Worm (Caenorhabditis elegans) whole organism, L1 larva: ENCODE results near the gene W05E10.1.

Experiments used
- ama-1 ChIP-seq: fragments of 150-350 bp; optimal IDR thresholded peaks from 2 replicates; lab custom pipeline; 2014
- blmp-1 ChIP-seq: fragments of 150-350 bp; optimal IDR thresholded peaks from 2 replicates; lab custom pipeline; 2014; ENCODE audit warnings: missing biosample characterization, missing genetic modification characterization
- ceh-88 ChIP-seq: fragments of 200-800 bp; sonication (Bioruptor generic); IDR thresholded peaks from 2 replicates; pipeline ENCODE4 v1.3.6; 2022; ENCODE audit warnings: missing genetic modification characterization, missing compliant biosample characterization
- ceh-90 ChIP-seq: sonication (generic microtip); optimal IDR thresholded peaks from 2 replicates; lab custom pipeline; 2016; ENCODE audit warnings: missing genetic modification characterization, missing compliant biosample characterization
- dpl-1 ChIP-seq, 3 experiments: fragments of 150-350 bp in 2 of 3; sonication (generic microtip) in 1 of 3; optimal IDR thresholded peaks; 2 replicates each; lab custom pipeline; 2014 to 2017; ENCODE audit warnings: missing biosample characterization in 3 of 3, missing genetic modification characterization in 3 of 3, missing genetic modification reagents in 3 of 3
- efl-1 ChIP-seq, 4 experiments: fragments of 150-350 bp; optimal IDR thresholded peaks in 3 of 4; peaks in 1 of 4; 1 replicate in 1 of 4; 2 replicates in 3 of 4; lab custom pipeline; 2014; ENCODE audit warnings: missing biosample characterization in 2 of 4, missing genetic modification characterization in 2 of 4, missing genetic modification reagents in 2 of 4
- egl-27 ChIP-seq, 2 experiments: fragments of 150-350 bp in 1 of 2; sonication (generic microtip); optimal IDR thresholded peaks; 3 replicates each; lab custom pipeline; 2017 to 2018; ENCODE audit warnings: missing biosample characterization in 2 of 2, missing genetic modification characterization in 2 of 2, missing genetic modification reagents in 2 of 2
- elt-2 ChIP-seq: sonication (generic microtip); optimal IDR thresholded peaks from 2 replicates; lab custom pipeline; 2016; ENCODE audit warnings: missing genetic modification characterization, mild to moderate bottlenecking, inconsistent platforms, missing compliant biosample characterization, missing genetic modification reagents
- elt-3 ChIP-seq, 6 experiments: fragments of 150-350 bp in 1 of 6; sonication (generic microtip); optimal IDR thresholded peaks; 2 replicates each; lab custom pipeline; 2017 to 2018; ENCODE audit warnings: missing biosample characterization in 6 of 6, missing genetic modification characterization in 6 of 6, inconsistent platforms in 1 of 6
- fkh-10 ChIP-seq: sonication (generic microtip); optimal IDR thresholded peaks from 2 replicates; lab custom pipeline; 2017; ENCODE audit warnings: missing biosample characterization, missing genetic modification reagents, missing genetic modification characterization
- fkh-4 ChIP-seq: sonication (generic microtip); optimal IDR thresholded peaks from 2 replicates; lab custom pipeline; 2016; ENCODE audit warnings: missing compliant biosample characterization, missing genetic modification characterization, borderline replicate concordance
- fos-1 ChIP-seq: fragments of 150-350 bp; optimal IDR thresholded peaks from 2 replicates; lab custom pipeline; 2014; ENCODE audit warnings: missing biosample characterization, missing genetic modification characterization
- grh-1 ChIP-seq: fragments of 200-800 bp; sonication (Bioruptor generic); IDR thresholded peaks from 2 replicates; pipeline ENCODE4 v1.3.6; 2022; ENCODE audit warnings: missing genetic modification reagents, missing genetic modification characterization, missing compliant biosample characterization
- hlh-17 ChIP-seq: fragments of 200-800 bp; sonication (Bioruptor generic); optimal IDR thresholded peaks from 2 replicates; lab custom pipeline; 2018; ENCODE audit warnings: missing genetic modification characterization, mild to moderate bottlenecking, missing compliant biosample characterization, moderate library complexity, borderline replicate concordance
- hpl-2 ChIP-seq: fragments of 150-350 bp; optimal IDR thresholded peaks from 2 replicates; lab custom pipeline; 2014; ENCODE audit warnings: missing biosample characterization, missing genetic modification reagents, missing genetic modification characterization
- irx-1 ChIP-seq: sonication (generic microtip); optimal IDR thresholded peaks from 2 replicates; lab custom pipeline; 2016; ENCODE audit warnings: missing genetic modification characterization, missing compliant biosample characterization
- isw-1 ChIP-seq: fragments of 200-800 bp; sonication (Bioruptor generic); IDR thresholded peaks from 2 replicates; pipeline ENCODE4 v1.3.6; 2022; ENCODE audit warnings: missing genetic modification characterization, missing compliant biosample characterization
- lin-14 ChIP-seq: fragments of 200-800 bp; sonication (Bioruptor generic); optimal IDR thresholded peaks from 2 replicates; lab custom pipeline; 2018; ENCODE audit warnings: mild to moderate bottlenecking, missing genetic modification characterization, moderate library complexity, missing compliant biosample characterization
- lin-35 ChIP-seq, 2 experiments: fragments of 150-350 bp; optimal IDR thresholded peaks; 2 replicates each; lab custom pipeline; 2014; ENCODE audit warnings: missing biosample characterization in 2 of 2, missing genetic modification characterization in 2 of 2, missing genetic modification reagents in 2 of 2
- lsy-2 ChIP-seq, 2 experiments: fragments of 150-350 bp; optimal IDR thresholded peaks; 2 replicates each; lab custom pipeline; 2014; ENCODE audit warnings: missing biosample characterization in 2 of 2, missing genetic modification characterization in 2 of 2
- mdl-1 ChIP-seq, 2 experiments: fragments of 150-350 bp; optimal IDR thresholded peaks; 2 replicates each; lab custom pipeline; 2014 to 2017; ENCODE audit warnings: missing biosample characterization in 2 of 2, missing genetic modification characterization in 2 of 2, inconsistent platforms in 1 of 2
- mep-1 ChIP-seq: fragments of 150-350 bp; optimal IDR thresholded peaks from 2 replicates; lab custom pipeline; 2014; ENCODE audit warnings: missing biosample characterization, missing genetic modification characterization
- nhr-20 ChIP-seq: sonication (generic microtip); optimal IDR thresholded peaks from 2 replicates; lab custom pipeline; 2016; ENCODE audit warnings: mild to moderate bottlenecking, missing genetic modification characterization, missing compliant biosample characterization
- nhr-47 ChIP-seq: sonication (generic microtip); optimal IDR thresholded peaks from 2 replicates; lab custom pipeline; 2016; ENCODE audit warnings: mild to moderate bottlenecking, missing genetic modification characterization, moderate library complexity, missing compliant biosample characterization
- nhr-71 ChIP-seq: sonication (generic microtip); optimal IDR thresholded peaks from 2 replicates; lab custom pipeline; 2016; ENCODE audit warnings: mild to moderate bottlenecking, missing genetic modification characterization, moderate library complexity, missing compliant biosample characterization
- nhr-85 ChIP-seq: sonication (generic microtip); peaks from one replicate; lab custom pipeline; 2016; ENCODE audit warnings: missing genetic modification characterization, inconsistent platforms, missing compliant biosample characterization
- nhr-90 ChIP-seq: sonication (generic microtip); optimal IDR thresholded peaks from 2 replicates; lab custom pipeline; 2016; ENCODE audit warnings: mild to moderate bottlenecking, missing genetic modification characterization, missing compliant biosample characterization; ENCODE audit not compliant: poor library complexity
- rnt-1 ChIP-seq: sonication (generic microtip); optimal IDR thresholded peaks from 2 replicates; lab custom pipeline; 2016; ENCODE audit warnings: mild to moderate bottlenecking, missing genetic modification characterization, moderate library complexity, missing compliant biosample characterization
- snu-23 ChIP-seq: sonication (generic microtip); optimal IDR thresholded peaks from 2 replicates; lab custom pipeline; 2016; ENCODE audit warnings: missing genetic modification characterization, missing compliant biosample characterization
- sup-37 ChIP-seq: fragments of 200-800 bp; sonication (Bioruptor generic); optimal IDR thresholded peaks from 2 replicates; lab custom pipeline; 2018; ENCODE audit warnings: mild to moderate bottlenecking, missing genetic modification characterization, missing compliant biosample characterization
- tbx-2 ChIP-seq: sonication (generic microtip); optimal IDR thresholded peaks from 2 replicates; lab custom pipeline; 2016; ENCODE audit warnings: missing genetic modification characterization, missing compliant biosample characterization
- unc-62 ChIP-seq: fragments of 150-350 bp; optimal IDR thresholded peaks from 2 replicates; lab custom pipeline; 2014; ENCODE audit warnings: missing biosample characterization, missing genetic modification reagents, missing genetic modification characterization
- unc-86 ChIP-seq: sonication (generic microtip); optimal IDR thresholded peaks from 2 replicates; lab custom pipeline; 2016; ENCODE audit warnings: missing genetic modification characterization, missing compliant biosample characterization
- unc-98 ChIP-seq: fragments of 200-800 bp; sonication (Bioruptor generic); IDR thresholded peaks from 2 replicates; pipeline ENCODE4 v1.3.6; 2022; ENCODE audit warnings: missing genetic modification characterization, missing compliant biosample characterization
- xbp-1 ChIP-seq: sonication (generic microtip); optimal IDR thresholded peaks from 2 replicates; lab custom pipeline; 2016; ENCODE audit warnings: missing genetic modification characterization, missing compliant biosample characterization

The W05E10.1 gene

DNA sequence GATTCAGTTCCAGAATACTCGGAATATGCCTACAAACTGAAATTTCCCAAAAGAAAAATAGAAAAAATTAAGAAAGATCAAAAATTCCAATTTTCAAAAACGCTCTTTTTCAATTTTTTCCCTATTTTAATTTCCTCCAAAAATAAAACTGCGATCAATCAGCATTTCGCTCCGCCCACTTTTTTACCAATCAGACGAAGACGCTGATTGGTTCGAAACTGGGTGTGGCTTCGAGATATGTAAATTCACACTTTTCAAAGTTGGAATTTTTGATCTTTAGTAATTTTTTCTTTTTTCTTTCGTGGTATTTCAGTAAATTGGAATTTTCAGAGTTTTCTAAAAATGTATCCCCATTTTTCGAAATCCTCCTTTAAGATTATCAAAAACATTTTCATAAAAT, 14.5 kb downstream of the W05E10.1 start:
- TF ChIP-seq dpl-1 (GFP tag; optimal IDR thresholded peaks at IDR 0.05; lab: Kevin White, UChicago) (no peak), xbp-1 (tag; lab: Kevin White, UChicago) (no peak), egl-27 (tag; optimal IDR thresholded peaks at IDR 0.05; lab: Kevin White, UChicago) (no peak), nhr-47 (tag; lab: Kevin White, UChicago) (no peak), unc-86 (tag; lab: Kevin White, UChicago) (no peak)

ce11 chrV:11676498-11676897, 15.0 kb downstream of the W05E10.1 start:
- TF ChIP-seq lin-14 (GFP tag; lab: Kevin White, UChicago) (peak; percentile 35), blmp-1 (tag; lab: Kevin White, UChicago) (peak; percentile 57), nhr-71 (peak; percentile 37), elt-3 (tag; optimal IDR thresholded peaks at IDR 0.05; lab: Kevin White, UChicago) (peak in 2 of 6 experiments; percentile 20 to 52), ama-1 (lab: Kevin White, UChicago) (no peak), nhr-20 (peak; percentile 11), nhr-85 (tag; lab: Kevin White, UChicago) (peak; percentile 78), hpl-2 (no peak), snu-23 (GFP tag; lab: Kevin White, UChicago) (peak; percentile 2), sup-37 (GFP tag; lab: Kevin White, UChicago) (no peak), efl-1 (optimal IDR thresholded peaks at IDR 0.05; lab: Kevin White, UChicago) (no peak), efl-1 (GFP tag; optimal IDR thresholded peaks at IDR 0.05 in 1 of 2; lab: Kevin White, UChicago) (peak in 1 of 2 experiments; percentile 9), mdl-1 (tag; optimal IDR thresholded peaks at IDR 0.05; lab: Kevin White, UChicago) (peak in 1 of 2 experiments; percentile 4)

DNA sequence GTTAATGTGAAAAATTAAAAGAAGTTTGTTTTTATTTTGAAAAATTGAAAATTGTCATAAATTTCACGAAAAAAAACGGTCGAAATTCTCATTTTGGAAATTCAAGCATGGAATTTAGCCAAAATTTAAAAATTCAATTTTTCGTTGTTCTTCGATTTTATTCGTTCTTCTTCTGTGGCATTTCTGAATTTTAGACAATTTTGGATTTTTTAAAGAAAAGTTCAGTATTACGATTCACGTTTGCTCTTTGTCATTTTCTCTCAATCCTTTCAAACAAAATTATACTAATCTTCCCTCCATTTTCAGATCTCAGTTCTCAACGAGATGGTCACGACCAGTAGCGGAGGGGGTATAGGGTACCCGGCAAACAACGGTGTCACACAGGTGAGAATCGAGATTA, 15.9 kb downstream of the W05E10.1 start, which contains the start of gene ape-1:
TSS of gene ape-1 (plus strand) at position 301 of the 400 bp plus-strand sequence.
- no peak for TF ChIP-seq unc-86 (tag; lab: Kevin White, UChicago)

ce11 chrV:11674594-11675579, 16.6 kb downstream of the W05E10.1 start:
- TF ChIP-seq elt-3 (tag; optimal IDR thresholded peaks at IDR 0.05; lab: Kevin White, UChicago) = peak in 3 of 6 experiments; percentile 14 to 46 (median 17)
- TF ChIP-seq nhr-85 (tag; lab: Kevin White, UChicago) = peak; percentile 89
- peak; percentile 40 for TF ChIP-seq elt-2 (tag; lab: Kevin White, UChicago)
- TF ChIP-seq grh-1 (GFP tag; lab: Robert Waterston, UW) = 0 out of 2 replicates have a peak, but pooled peaks have one; percentile 11
- TF ChIP-seq nhr-20 = peak; percentile 22
- no peak for TF ChIP-seq ama-1 (lab: Kevin White, UChicago)
- no peak for TF ChIP-seq ceh-90
- TF ChIP-seq nhr-71 = peak; percentile 33
- TF ChIP-seq hlh-17 (GFP tag; lab: Kevin White, UChicago) = no peak
- no peak for TF ChIP-seq fos-1 (tag; lab: Kevin White, UChicago)
- no peak for TF ChIP-seq efl-1 (optimal IDR thresholded peaks at IDR 0.05; lab: Kevin White, UChicago)
- TF ChIP-seq efl-1 (GFP tag; optimal IDR thresholded peaks at IDR 0.05 in 1 of 2; lab: Kevin White, UChicago) = peak in 1 of 2 experiments; percentile 26
- peak; percentile 3 for TF ChIP-seq irx-1 (tag; lab: Kevin White, UChicago)
- peak; percentile 72 for TF ChIP-seq fkh-10
- TF ChIP-seq tbx-2 = peak; percentile 5
- TF ChIP-seq lin-14 (GFP tag; lab: Kevin White, UChicago) = peak; percentile 57
- peak; percentile 70 for TF ChIP-seq blmp-1 (tag; lab: Kevin White, UChicago)

ce11 chrV:11673746-11674365, 17.6 kb downstream of the W05E10.1 start:
- TF ChIP-seq mep-1 (peak; percentile 48), ceh-88 (GFP tag; lab: Robert Waterston, UW) (no peak), lsy-2 (tag; optimal IDR thresholded peaks at IDR 0.05; lab: Kevin White, UChicago) (peak in 1 of 2 experiments; percentile 2), dpl-1 (GFP tag; optimal IDR thresholded peaks at IDR 0.05; lab: Kevin White, UChicago) (no peak), isw-1 (GFP tag; lab: Robert Waterston, UW) (no peak), nhr-71 (peak; percentile 39), nhr-90 (tag; lab: Kevin White, UChicago) (peak; percentile 6), unc-98 (GFP tag; lab: Robert Waterston, UW) (no peak), rnt-1 (tag; lab: Kevin White, UChicago) (peak; percentile 7), nhr-20 (peak; percentile 40), lin-35 (GFP tag; optimal IDR thresholded peaks at IDR 0.05; lab: Kevin White, UChicago) (peak; percentile 0 to 36), fkh-4 (tag; lab: Kevin White, UChicago) (no peak), grh-1 (GFP tag; lab: Robert Waterston, UW) (peak; percentile 19; the same call in 1 of the 2 replicates), lin-14 (GFP tag; lab: Kevin White, UChicago) (peak; percentile 60), unc-62 (GFP tag; lab: Kevin White, UChicago) (no peak), nhr-85 (tag; lab: Kevin White, UChicago) (peak; percentile 88), efl-1 (optimal IDR thresholded peaks at IDR 0.05; lab: Kevin White, UChicago) (peak; percentile 31 to 55), efl-1 (GFP tag; optimal IDR thresholded peaks at IDR 0.05 in 1 of 2; lab: Kevin White, UChicago) (no peak), nhr-47 (tag; lab: Kevin White, UChicago) (no peak), snu-23 (GFP tag; lab: Kevin White, UChicago) (peak; percentile 26), blmp-1 (tag; lab: Kevin White, UChicago) (peak; percentile 80)
